Fruit fly (Drosophila melanogaster): Measurements from ENCODE around the gene Lrr47.

Lrr47 gene

dm6 chr2L:10519225-10519624, 2.1 kb downstream of the Lrr47 start (continued):
- TF ChIP-seq CG8632 (GFP tag; optimal IDR thresholded peaks at IDR 0.05) = peak; percentile 85
- TF ChIP-seq Hr38 (GFP tag; optimal IDR thresholded peaks at IDR 0.05) = no peak
- peak; percentile 76 for TF ChIP-seq fd59A (GFP tag; optimal IDR thresholded peaks at IDR 0.05)
- peak; percentile 89 for TF ChIP-seq lz (GFP tag; optimal IDR thresholded peaks at IDR 0.05)
- TF ChIP-seq net (GFP tag; optimal IDR thresholded peaks at IDR 0.05) = peak; percentile 81
- TF ChIP-seq CG8319 (GFP tag; optimal IDR thresholded peaks at IDR 0.05) = peak; percentile 80
- peak; percentile 47 for TF ChIP-seq Eip93F (GFP tag; optimal IDR thresholded peaks at IDR 0.05)
- TF ChIP-seq CG6854 (GFP tag; optimal IDR thresholded peaks at IDR 0.05) = peak; percentile 64
- peak; percentile 66 for TF ChIP-seq CG32006 (GFP tag; optimal IDR thresholded peaks at IDR 0.05)
- peak; percentile 91 for TF ChIP-seq Sox14 (GFP tag; optimal IDR thresholded peaks at IDR 0.05)
- peak; percentile 85 for TF ChIP-seq acj6 (GFP tag; optimal IDR thresholded peaks at IDR 0.05)
- peak; percentile 63 for TF ChIP-seq CG11762 (GFP tag; optimal IDR thresholded peaks at IDR 0.05; ENCODE audit: insufficient read depth)
- peak; percentile 90 for TF ChIP-seq Sox102F (GFP tag; optimal IDR thresholded peaks at IDR 0.05)
- peak; percentile 90 for TF ChIP-seq CG31627 (GFP tag; optimal IDR thresholded peaks at IDR 0.05)
- TF ChIP-seq pdm3 (GFP tag; optimal IDR thresholded peaks at IDR 0.05) = peak; percentile 89
- peak; percentile 67 for TF ChIP-seq CG6276 (GFP tag; optimal IDR thresholded peaks at IDR 0.05)
- TF ChIP-seq CG16779 (tag; optimal IDR thresholded peaks at IDR 0.05) = peak; percentile 58
- TF ChIP-seq CG11294 (GFP tag; IDR thresholded peaks at IDR 0.05) = peak; percentile 67
- peak; percentile 77 for TF ChIP-seq Ets21C (GFP tag; optimal IDR thresholded peaks at IDR 0.05)

DNA sequence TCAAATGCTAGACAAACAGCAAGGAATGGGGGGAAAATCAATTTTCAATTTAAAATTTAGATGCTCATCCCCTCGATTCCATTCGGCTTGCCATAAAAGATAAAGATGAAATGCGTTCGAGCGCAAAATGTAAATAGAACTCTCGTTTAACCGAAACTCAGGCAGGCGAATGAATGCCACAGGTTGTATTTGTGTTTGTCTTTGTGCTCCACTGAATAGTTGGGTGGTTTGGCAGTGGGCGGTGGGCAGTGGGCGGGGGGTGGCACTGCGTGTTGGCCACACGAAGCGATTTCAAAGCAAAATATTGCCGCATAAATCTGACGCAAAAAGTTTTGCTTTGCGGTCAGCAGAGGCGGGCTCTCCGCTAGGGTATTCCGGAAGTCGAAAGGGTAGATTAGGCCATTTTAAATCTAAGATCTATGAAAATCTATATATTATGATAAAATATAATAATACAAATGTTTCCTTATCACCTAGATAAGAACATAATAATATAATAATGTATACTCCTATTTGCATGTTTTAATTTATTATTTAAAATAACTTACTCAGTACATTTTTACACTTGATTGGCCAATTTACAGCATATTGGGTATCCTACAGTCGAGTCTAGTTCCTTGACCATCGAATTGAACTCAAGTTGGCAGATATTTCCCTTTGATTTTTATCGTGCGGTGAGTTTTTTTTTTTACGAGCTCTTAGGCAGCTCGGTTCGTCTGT, 5.2 kb downstream of the Lrr47 start:
- TF ChIP-seq CG8119 (GFP tag; IDR thresholded peaks at IDR 0.05) (peak; percentile 55; the same call in 2 of the 3 replicates), CG6854 (GFP tag; optimal IDR thresholded peaks at IDR 0.05) (no peak), salr (GFP tag; optimal IDR thresholded peaks at IDR 0.05) (peak in 1 of 2 experiments; percentile 13), CG3919 (GFP tag; optimal IDR thresholded peaks at IDR 0.05) (peak; percentile 1), Eip78C (GFP tag) (peak; percentile 46), Sox15 (GFP tag; optimal IDR thresholded peaks at IDR 0.05) (no peak), CG15336 (GFP tag; IDR thresholded peaks at IDR 0.05) (peak; percentile 43; the same call in 1 of the 2 replicates), CG32006 (GFP tag; optimal IDR thresholded peaks at IDR 0.05) (peak; percentile 63), Lpt (GFP tag; optimal IDR thresholded peaks at IDR 0.05) (peak; percentile 10), Eip93F (GFP tag; optimal IDR thresholded peaks at IDR 0.05) (no peak), CG10631 (GFP tag; optimal IDR thresholded peaks at IDR 0.05) (peak; percentile 8), OdsH (GFP tag; optimal IDR thresholded peaks at IDR 0.05) (peak; percentile 28), acj6 (GFP tag; optimal IDR thresholded peaks at IDR 0.05) (peak; percentile 9), CG8319 (GFP tag; optimal IDR thresholded peaks at IDR 0.05) (no peak), ss (GFP tag; optimal IDR thresholded peaks at IDR 0.05) (no peak), cyc (GFP tag; optimal IDR thresholded peaks at IDR 0.05) (no peak), CG6276 (GFP tag; optimal IDR thresholded peaks at IDR 0.05) (no peak), Ets96B (tag; optimal IDR thresholded peaks at IDR 0.05) (no peak)

DNA sequence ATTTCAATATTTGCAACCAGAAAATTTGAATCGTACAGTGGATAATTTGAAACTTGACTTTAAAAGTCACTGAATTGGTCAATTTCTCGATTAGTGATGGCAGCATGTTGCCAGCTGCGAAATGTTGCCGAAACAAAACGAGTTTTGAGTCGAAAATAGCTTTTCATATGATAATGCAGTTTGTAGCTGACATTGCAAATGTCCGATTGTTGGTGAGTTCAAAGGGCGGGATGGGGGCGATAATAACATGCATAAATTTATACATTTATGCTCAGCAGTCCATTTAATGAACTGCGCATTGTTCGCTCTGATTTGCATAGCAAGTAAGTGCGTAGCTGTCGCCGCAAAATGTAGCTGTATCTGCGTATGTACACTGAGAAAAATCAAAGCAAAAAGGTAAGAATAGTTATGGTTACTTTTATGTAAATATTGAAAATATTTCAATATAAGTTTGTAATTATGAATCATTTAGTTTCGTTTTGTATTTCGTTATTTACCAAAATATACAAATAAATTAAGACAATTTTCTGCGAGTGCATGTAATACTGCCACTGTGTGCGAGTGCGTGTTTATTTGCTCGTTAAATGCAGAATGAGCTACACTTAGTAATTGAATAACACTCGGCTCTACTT, 9.9 kb downstream of the Lrr47 start, which contains the start of gene Lip4:
Lip4 (plus strand) TSS at position 620 of the 632 bp plus-strand sequence.
- peak; percentile 54 for TF ChIP-seq Lpt (GFP tag; optimal IDR thresholded peaks at IDR 0.05)
- TF ChIP-seq CG6854 (GFP tag; optimal IDR thresholded peaks at IDR 0.05) = no peak
- TF ChIP-seq CG8119 (GFP tag; IDR thresholded peaks at IDR 0.05) = peak; percentile 87; the same call in 2 of the 3 replicates
- TF ChIP-seq CG9139 (GFP tag; optimal IDR thresholded peaks at IDR 0.05) = no peak
- peak; percentile 73 for TF ChIP-seq dsx (GFP tag; optimal IDR thresholded peaks at IDR 0.05; ENCODE audit: poor library complexity, severe bottlenecking)
- peak; percentile 72 for TF ChIP-seq Gug (GFP tag; IDR thresholded peaks at IDR 0.05)
- TF ChIP-seq CG4318 (GFP tag; optimal IDR thresholded peaks at IDR 0.05) = peak; percentile 10
- TF ChIP-seq lz (GFP tag; optimal IDR thresholded peaks at IDR 0.05) = peak; percentile 43
- peak; percentile 90 for TF ChIP-seq Eip78C (GFP tag)
- peak; percentile 68 for TF ChIP-seq pdm3 (GFP tag; optimal IDR thresholded peaks at IDR 0.05)
- TF ChIP-seq spab (GFP tag; optimal IDR thresholded peaks at IDR 0.05) = peak; percentile 63
- peak; percentile 62 for TF ChIP-seq CG7368 (GFP tag; optimal IDR thresholded peaks at IDR 0.05)
- peak; percentile 49 for TF ChIP-seq CG11762 (GFP tag; optimal IDR thresholded peaks at IDR 0.05; ENCODE audit: insufficient read depth)
- peak; percentile 85 for TF ChIP-seq eg (GFP tag; IDR thresholded peaks at IDR 0.05)
- peak; percentile 42 for TF ChIP-seq fkh (GFP tag; optimal IDR thresholded peaks at IDR 0.05)
- TF ChIP-seq ss (GFP tag; optimal IDR thresholded peaks at IDR 0.05) = peak; percentile 47 to 70
- TF ChIP-seq salr (GFP tag; optimal IDR thresholded peaks at IDR 0.05) = peak in 1 of 2 experiments; percentile 35
- peak; percentile 58 for TF ChIP-seq achi (GFP tag; optimal IDR thresholded peaks at IDR 0.05)
- TF ChIP-seq topi (GFP tag; optimal IDR thresholded peaks at IDR 0.05) = peak; percentile 50
- peak; percentile 47 for TF ChIP-seq Hr39 (GFP tag; optimal IDR thresholded peaks at IDR 0.05)
- peak; percentile 68 for TF ChIP-seq acj6 (GFP tag; optimal IDR thresholded peaks at IDR 0.05)
- peak; percentile 51 for TF ChIP-seq Sox102F (GFP tag; optimal IDR thresholded peaks at IDR 0.05)
- peak; percentile 54 for TF ChIP-seq CG31627 (GFP tag; optimal IDR thresholded peaks at IDR 0.05)
- peak; percentile 46 for TF ChIP-seq Met (GFP tag; optimal IDR thresholded peaks at IDR 0.05)
- TF ChIP-seq CG8319 (GFP tag; optimal IDR thresholded peaks at IDR 0.05) = peak; percentile 61
- no peak for TF ChIP-seq CG6163 (GFP tag; IDR thresholded peaks at IDR 0.05)
